Worm (Caenorhabditis elegans) whole organism, young adult: ENCODE results near the gene Y71H2B.11.

ENCODE experiments used
- C17E4.6 ChIP-seq: fragments of 200-800 bp; sonication (Bioruptor generic); IDR thresholded peaks from 2 replicates; pipeline ENCODE4 v1.3.6; 2022; ENCODE audit warnings: missing genetic modification reagents, missing genetic modification characterization, missing compliant biosample characterization
- D2030.7 ChIP-seq: fragments of 200-800 bp; sonication (Bioruptor generic); IDR thresholded peaks from 2 replicates; pipeline ENCODE4 v1.3.6; 2022; ENCODE audit warnings: missing genetic modification reagents, missing genetic modification characterization, missing compliant biosample characterization
- F10E7.11 ChIP-seq: sonication (generic microtip); optimal IDR thresholded peaks from 2 replicates; lab custom pipeline; 2017; ENCODE audit warnings: mild to moderate bottlenecking, missing genetic modification characterization, moderate library complexity, missing compliant biosample characterization
- F22D6.2 ChIP-seq: sonication (generic microtip); optimal IDR thresholded peaks from 2 replicates; lab custom pipeline; 2016; ENCODE audit warnings: mild to moderate bottlenecking, missing genetic modification characterization, missing compliant biosample characterization
- K11D2.4 ChIP-seq: fragments of 200-800 bp; sonication (Bioruptor generic); IDR thresholded peaks from 2 replicates; pipeline ENCODE4 v1.3.6; 2022; ENCODE audit warnings: missing genetic modification reagents, missing genetic modification characterization, missing compliant biosample characterization
- T07F8.4 ChIP-seq: sonication (generic microtip); optimal IDR thresholded peaks from 2 replicates; lab custom pipeline; 2016; ENCODE audit warnings: mild to moderate bottlenecking, missing genetic modification characterization, moderate library complexity, missing compliant biosample characterization
- Y67H2A.10 ChIP-seq: fragments of 200-800 bp; sonication (Bioruptor generic); conservative IDR thresholded peaks from 2 replicates; pipeline ENCODE4 v1.3.6; 2022; ENCODE audit warnings: missing genetic modification reagents, missing genetic modification characterization, missing compliant biosample characterization
- Y79H2A.3 ChIP-seq: fragments of 200-800 bp; sonication (Bioruptor generic); conservative IDR thresholded peaks from 2 replicates; pipeline ENCODE4 v1.3.6; 2022; ENCODE audit warnings: missing genetic modification reagents, missing genetic modification characterization, missing compliant biosample characterization
- akir-1 ChIP-seq: fragments of 200-800 bp; sonication (Bioruptor generic); optimal IDR thresholded peaks from 2 replicates; lab custom pipeline; 2018; ENCODE audit warnings: mild to moderate bottlenecking, missing genetic modification characterization, moderate library complexity, missing compliant biosample characterization
- ama-1 ChIP-seq, 3 experiments: fragments of 150-350 bp in 1 of 3; sonication (generic microtip) in 2 of 3; optimal IDR thresholded peaks; 2 replicates each; lab custom pipeline; 2014 to 2018; ENCODE audit warnings: missing biosample characterization in 2 of 3, missing genetic modification characterization in 2 of 3, missing genetic modification reagents in 2 of 3
- bed-2 ChIP-seq: fragments of 200-800 bp; sonication (Bioruptor generic); IDR thresholded peaks from 2 replicates; pipeline ENCODE4 v1.3.6; 2022; ENCODE audit warnings: missing genetic modification reagents, missing genetic modification characterization, missing compliant biosample characterization
- cebp-1 ChIP-seq, 2 experiments: fragments of 200-800 bp in 1 of 2; sonication (Bioruptor generic) in 1 of 2; sonication (generic microtip) in 1 of 2; IDR thresholded peaks in 1 of 2; optimal IDR thresholded peaks in 1 of 2; 2 replicates each; pipeline versions ENCODE4 v1.3.6 to Lab custom; 2017 to 2022; ENCODE audit warnings: missing compliant biosample characterization in 2 of 2, missing genetic modification characterization in 2 of 2, mild to moderate bottlenecking in 1 of 2, missing genetic modification reagents in 1 of 2, moderate library complexity in 1 of 2
- ceh-100 ChIP-seq: fragments of 200-800 bp; sonication (Bioruptor generic); IDR thresholded peaks from 2 replicates; pipeline ENCODE4 v1.3.6; 2022; ENCODE audit warnings: missing genetic modification reagents, missing genetic modification characterization, missing compliant biosample characterization
- ceh-79 ChIP-seq: sonication (generic microtip); optimal IDR thresholded peaks from 2 replicates; lab custom pipeline; 2017; ENCODE audit warnings: mild to moderate bottlenecking, missing genetic modification characterization, missing compliant biosample characterization
- dpl-1 ChIP-seq: fragments of 150-350 bp; optimal IDR thresholded peaks from 2 replicates; lab custom pipeline; 2014; ENCODE audit warnings: missing biosample characterization, missing genetic modification reagents, missing genetic modification characterization
- egl-44 ChIP-seq: fragments of 200-800 bp; sonication (Bioruptor generic); IDR thresholded peaks from 2 replicates; pipeline ENCODE4 v1.3.6; 2022; ENCODE audit warnings: missing genetic modification reagents, missing genetic modification characterization, missing compliant biosample characterization
- fkh-3 ChIP-seq: sonication (generic microtip); optimal IDR thresholded peaks from 2 replicates; lab custom pipeline; 2016; ENCODE audit warnings: mild to moderate bottlenecking, missing genetic modification characterization, missing compliant biosample characterization
- hlh-12 ChIP-seq: sonication (generic microtip); optimal IDR thresholded peaks from 2 replicates; lab custom pipeline; 2016; ENCODE audit warnings: missing genetic modification characterization, missing compliant biosample characterization
- hmg-1.2 ChIP-seq: fragments of 200-800 bp; sonication (Bioruptor generic); IDR thresholded peaks from 2 replicates; pipeline ENCODE4 v1.3.6; 2022; ENCODE audit warnings: missing genetic modification reagents, missing genetic modification characterization, missing compliant biosample characterization
- hmg-20 ChIP-seq: fragments of 200-800 bp; sonication (Bioruptor generic); IDR thresholded peaks from 2 replicates; pipeline ENCODE4 v1.3.6; 2022; ENCODE audit warnings: missing genetic modification reagents, missing genetic modification characterization, missing compliant biosample characterization
- hrde-1 ChIP-seq: sonication (generic microtip); optimal IDR thresholded peaks from 2 replicates; lab custom pipeline; 2016; ENCODE audit warnings: missing genetic modification characterization, mild to moderate bottlenecking, missing compliant biosample characterization, moderate library complexity, missing genotype, missing genetic modification reagents, borderline replicate concordance
- let-526 ChIP-seq: fragments of 200-800 bp; sonication (Bioruptor generic); IDR thresholded peaks from 2 replicates; pipeline ENCODE4 v1.3.6; 2022; ENCODE audit warnings: missing genetic modification reagents, missing genetic modification characterization, missing compliant biosample characterization
- let-607 ChIP-seq, 2 experiments: fragments of 200-800 bp in 1 of 2; sonication (Bioruptor generic) in 1 of 2; sonication (generic microtip) in 1 of 2; optimal IDR thresholded peaks; 2 replicates each; lab custom pipeline; 2016 to 2018; ENCODE audit warnings: mild to moderate bottlenecking in 2 of 2, missing compliant biosample characterization in 2 of 2, missing genetic modification characterization in 2 of 2, moderate library complexity in 2 of 2, missing genotype in 1 of 2
- lin-26 ChIP-seq: fragments of 200-800 bp; sonication (Bioruptor generic); IDR thresholded peaks from 2 replicates; pipeline ENCODE4 v1.3.6; 2022; ENCODE audit warnings: missing genetic modification reagents, missing genetic modification characterization, missing compliant biosample characterization
- lin-35 ChIP-seq, 3 experiments: fragments of 150-350 bp in 2 of 3; sonication (generic microtip) in 1 of 3; optimal IDR thresholded peaks; 2 replicates each; lab custom pipeline; 2014 to 2018; ENCODE audit warnings: missing biosample characterization in 3 of 3, missing genetic modification characterization in 3 of 3, missing genetic modification reagents in 3 of 3
- lin-54 ChIP-seq: fragments of 200-800 bp; sonication (Bioruptor generic); optimal IDR thresholded peaks from 2 replicates; lab custom pipeline; 2018; ENCODE audit warnings: mild to moderate bottlenecking, missing genetic modification characterization, missing compliant biosample characterization
- lsy-27 ChIP-seq: sonication (generic microtip); optimal IDR thresholded peaks from 2 replicates; lab custom pipeline; 2017; ENCODE audit warnings: missing genetic modification characterization, mild to moderate bottlenecking, missing compliant biosample characterization, antibody characterized with exemption, missing genotype, borderline replicate concordance; ENCODE audit not compliant: insufficient read depth
- madf-10 ChIP-seq: sonication (generic microtip); optimal IDR thresholded peaks from 2 replicates; lab custom pipeline; 2016; ENCODE audit warnings: mild to moderate bottlenecking, missing genetic modification characterization, missing compliant biosample characterization
- madf-8 ChIP-seq: fragments of 200-800 bp; sonication (Bioruptor generic); conservative IDR thresholded peaks from 2 replicates; pipeline ENCODE4 v1.3.6; 2022; ENCODE audit warnings: missing genetic modification reagents, missing genetic modification characterization, missing compliant biosample characterization
- nfyb-1 ChIP-seq: fragments of 200-800 bp; sonication (Bioruptor generic); IDR thresholded peaks from 2 replicates; pipeline ENCODE4 v1.3.6; 2022; ENCODE audit warnings: missing genetic modification reagents, missing genetic modification characterization, missing compliant biosample characterization
- nhr-179 ChIP-seq: sonication (generic microtip); optimal IDR thresholded peaks from 2 replicates; lab custom pipeline; 2016; ENCODE audit warnings: mild to moderate bottlenecking, missing genetic modification characterization, missing compliant biosample characterization
- nhr-80 ChIP-seq: sonication (generic microtip); optimal IDR thresholded peaks from 2 replicates; lab custom pipeline; 2016; ENCODE audit warnings: missing genetic modification characterization, missing compliant biosample characterization
- nhr-90 ChIP-seq: sonication (generic microtip); optimal IDR thresholded peaks from 2 replicates; lab custom pipeline; 2016; ENCODE audit warnings: missing genotype, mild to moderate bottlenecking, missing genetic modification characterization, missing compliant biosample characterization
- pbrm-1 ChIP-seq: fragments of 200-800 bp; sonication (Bioruptor generic); IDR thresholded peaks from 2 replicates; pipeline ENCODE4 v1.3.6; 2022; ENCODE audit warnings: missing genetic modification reagents, missing genetic modification characterization, missing compliant biosample characterization
- rcor-1 ChIP-seq: fragments of 200-800 bp; sonication (Bioruptor generic); IDR thresholded peaks from 2 replicates; pipeline ENCODE4 v1.3.6; 2022; ENCODE audit warnings: missing genetic modification reagents, missing genetic modification characterization, missing compliant biosample characterization
- repo-1 ChIP-seq: sonication (generic microtip); optimal IDR thresholded peaks from 2 replicates; lab custom pipeline; 2017; ENCODE audit warnings: mild to moderate bottlenecking, missing genetic modification characterization, missing compliant biosample characterization
- rpc-1 ChIP-seq, 2 experiments: fragments of 150-350 bp in 1 of 2; sonication (generic microtip) in 1 of 2; optimal IDR thresholded peaks; 2 replicates each; lab custom pipeline; 2014 to 2018; ENCODE audit warnings: missing biosample characterization in 1 of 2, missing genetic modification characterization in 1 of 2, missing genetic modification reagents in 1 of 2, missing genotype in 1 of 2
- sdz-38 ChIP-seq: sonication (generic microtip); optimal IDR thresholded peaks from 2 replicates; lab custom pipeline; 2016; ENCODE audit warnings: missing genotype, missing genetic modification characterization, missing compliant biosample characterization
- sea-2 ChIP-seq: fragments of 200-800 bp; sonication (Bioruptor generic); IDR thresholded peaks from 2 replicates; pipeline ENCODE4 v1.3.6; 2022; ENCODE audit warnings: missing genetic modification characterization, missing compliant biosample characterization
- sptf-2 ChIP-seq: fragments of 200-800 bp; sonication (Bioruptor generic); optimal IDR thresholded peaks from 2 replicates; lab custom pipeline; 2018; ENCODE audit warnings: mild to moderate bottlenecking, missing genetic modification characterization, missing compliant biosample characterization
- tbx-9 ChIP-seq: sonication (generic microtip); optimal IDR thresholded peaks from 2 replicates; lab custom pipeline; 2016; ENCODE audit warnings: borderline replicate concordance, missing genetic modification characterization, inconsistent platforms, missing compliant biosample characterization
- tlf-1 ChIP-seq: fragments of 200-800 bp; sonication (Bioruptor generic); optimal IDR thresholded peaks from 2 replicates; lab custom pipeline; 2018; ENCODE audit warnings: mild to moderate bottlenecking, missing genetic modification characterization, missing compliant biosample characterization
- unc-130 ChIP-seq: sonication (generic microtip); optimal IDR thresholded peaks from 2 replicates; lab custom pipeline; 2016; ENCODE audit warnings: missing genetic modification reagents, missing genetic modification characterization, missing compliant biosample characterization
- unc-62 ChIP-seq: fragments of 150-350 bp; optimal IDR thresholded peaks from 2 replicates; lab custom pipeline; 2014; ENCODE audit warnings: missing biosample characterization, missing genetic modification reagents, missing genetic modification characterization
- xnd-1 ChIP-seq: sonication (generic microtip); optimal IDR thresholded peaks from 2 replicates; lab custom pipeline; 2016; ENCODE audit warnings: missing genotype, missing genetic modification reagents, missing genetic modification characterization, missing compliant biosample characterization
- ztf-22 ChIP-seq: fragments of 200-800 bp; sonication (Bioruptor generic); optimal IDR thresholded peaks from 2 replicates; lab custom pipeline; 2018; ENCODE audit warnings: mild to moderate bottlenecking, missing genetic modification characterization, moderate library complexity, missing compliant biosample characterization
- ztf-28 ChIP-seq: fragments of 200-800 bp; sonication (Bioruptor generic); IDR thresholded peaks from 2 replicates; pipeline ENCODE4 v1.3.6; 2022; ENCODE audit warnings: missing genetic modification reagents, missing genetic modification characterization, missing compliant biosample characterization

Gene Y71H2B.11

ce11 chrIII:2596984-2597454 lies 6.8 kb upstream of the Y71H2B.11 start, which contains the start of gene apb-1 (continued):
- TF ChIP-seq lin-35 (GFP tag; optimal IDR thresholded peaks at IDR 0.05; lab: Kevin White, UChicago) (peak in 2 of 3 experiments; percentile 51 to 94), nhr-80 (peak; percentile 25), sptf-2 (GFP tag; lab: Kevin White, UChicago) (no peak), xnd-1 (tag; lab: Kevin White, UChicago) (peak; percentile 77), sdz-38 (tag; lab: Kevin White, UChicago) (no peak), fkh-3 (tag; lab: Kevin White, UChicago) (no peak), hrde-1 (tag; lab: Kevin White, UChicago) (no peak), let-526 (GFP tag; lab: Robert Waterston, UW) (no peak), ceh-79 (tag; lab: Kevin White, UChicago) (no peak), ceh-100 (GFP tag; lab: Robert Waterston, UW) (peak; percentile 69), nfyb-1 (peak; percentile 93), lsy-27 (no peak), T07F8.4 (no peak), tbx-9 (no peak), akir-1 (no peak), unc-62 (no peak), rpc-1 (optimal IDR thresholded peaks at IDR 0.05; lab: Kevin White, UChicago) (no peak), rpc-1 (tag; optimal IDR thresholded peaks at IDR 0.05; lab: Kevin White, UChicago) (no peak), hmg-1.2 (GFP tag; lab: Robert Waterston, UW) (peak; percentile 61), D2030.7 (GFP tag; lab: Robert Waterston, UW) (peak; percentile 69), lin-26 (GFP tag; lab: Robert Waterston, UW) (no peak), Y67H2A.10 (GFP tag; lab: Robert Waterston, UW) (0 out of 2 replicates have a peak, but pooled peaks have one; percentile 6), bed-2 (GFP tag; lab: Robert Waterston, UW) (no peak), tlf-1 (GFP tag; lab: Kevin White, UChicago) (peak; percentile 79), ama-1 (optimal IDR thresholded peaks at IDR 0.05; lab: Kevin White, UChicago) (peak; percentile 20), ama-1 (GFP tag; optimal IDR thresholded peaks at IDR 0.05; lab: Kevin White, UChicago) (peak in 1 of 2 experiments; percentile 58), nhr-90 (tag; lab: Kevin White, UChicago) (no peak), rcor-1 (peak; percentile 92), let-607 (tag; optimal IDR thresholded peaks at IDR 0.05; lab: Kevin White, UChicago) (peak in 1 of 2 experiments; percentile 73), F22D6.2 (tag; lab: Kevin White, UChicago) (no peak), madf-8 (GFP tag; lab: Robert Waterston, UW) (peak; percentile 70), C17E4.6 (GFP tag; lab: Robert Waterston, UW) (peak; percentile 17; the same call in 1 of the 2 replicates), pbrm-1 (GFP tag; lab: Robert Waterston, UW) (peak; percentile 82), hmg-20 (GFP tag; lab: Robert Waterston, UW) (peak; percentile 88), nhr-179 (tag; lab: Kevin White, UChicago) (no peak), hlh-12 (no peak), F10E7.11 (tag; lab: Kevin White, UChicago) (no peak), unc-130 (GFP tag; lab: Kevin White, UChicago) (no peak), K11D2.4 (no peak), ztf-22 (GFP tag; lab: Kevin White, UChicago) (no peak), madf-10 (tag; lab: Kevin White, UChicago) (peak; percentile 62), cebp-1 (GFP tag; IDR thresholded peaks at IDR 0.05; lab: Robert Waterston, UW) (no peak), cebp-1 (tag; optimal IDR thresholded peaks at IDR 0.05; lab: Kevin White, UChicago) (peak; percentile 91), Y79H2A.3 (GFP tag; lab: Robert Waterston, UW) (no peak), ztf-28 (GFP tag; lab: Robert Waterston, UW) (no peak), dpl-1 (GFP tag; lab: Kevin White, UChicago) (peak; percentile 28), lin-54 (GFP tag; lab: Kevin White, UChicago) (peak; percentile 88), egl-44 (GFP tag; lab: Robert Waterston, UW) (peak; percentile 47; the same call in 1 of the 2 replicates), repo-1 (tag; lab: Kevin White, UChicago) (peak; percentile 79), sea-2 (GFP tag; lab: Robert Waterston, UW) (0 out of 2 replicates have a peak, but pooled peaks have one; percentile 39)
